Worm (Caenorhabditis elegans) whole organism, dauer: Measurements from ENCODE around the gene cdk-1.

ENCODE experiments used
- unc-62 ChIP-seq: sonication (generic microtip); optimal IDR thresholded peaks from 2 replicates; lab custom pipeline; 2017; ENCODE audit warnings: missing biosample characterization, missing genetic modification reagents, missing genetic modification characterization

cdk-1 gene

ce11 chrIII:9780665-9781304 lies 33.5 kb downstream of the cdk-1 start, which contains the start of gene vha-1:
vha-1 (plus strand) TSS chrIII:9781254.
- TF ChIP-seq unc-62 (GFP tag; lab: Kevin White, UChicago), result no peak

DNA sequence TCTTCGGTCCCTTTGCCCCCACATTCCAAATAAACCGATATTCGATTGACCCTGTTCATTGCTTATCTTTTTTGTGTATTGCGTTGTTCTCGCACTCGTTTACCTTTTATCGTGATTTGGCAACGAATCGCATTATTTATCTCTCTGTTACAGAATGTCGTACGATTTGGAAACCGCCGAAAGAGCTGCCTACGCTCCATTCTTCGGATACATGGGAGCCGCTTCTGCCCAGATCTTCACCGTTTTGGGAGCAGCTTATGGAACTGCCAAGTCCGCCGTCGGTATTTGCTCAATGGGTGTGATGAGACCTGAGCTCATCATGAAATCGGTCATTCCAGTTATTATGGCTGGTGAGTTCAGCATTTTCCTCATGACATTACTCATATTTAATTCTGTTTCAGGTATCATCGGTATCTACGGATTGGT lies 34.8 kb downstream of the cdk-1 start, which contains the start of gene vha-2:
TSS of gene vha-2 (plus strand) at position 154 of the 426 bp plus-strand sequence.
- no peak for TF ChIP-seq unc-62 (GFP tag; lab: Kevin White, UChicago)

ce11 chrIII:9782483-9783081 lies 35.3 kb downstream of the cdk-1 start, which contains the start of gene R10E11.6:
R10E11.6 (plus strand) TSS chrIII:9783006.
- TF ChIP-seq unc-62 (GFP tag; lab: Kevin White, UChicago), result no peak

DNA sequence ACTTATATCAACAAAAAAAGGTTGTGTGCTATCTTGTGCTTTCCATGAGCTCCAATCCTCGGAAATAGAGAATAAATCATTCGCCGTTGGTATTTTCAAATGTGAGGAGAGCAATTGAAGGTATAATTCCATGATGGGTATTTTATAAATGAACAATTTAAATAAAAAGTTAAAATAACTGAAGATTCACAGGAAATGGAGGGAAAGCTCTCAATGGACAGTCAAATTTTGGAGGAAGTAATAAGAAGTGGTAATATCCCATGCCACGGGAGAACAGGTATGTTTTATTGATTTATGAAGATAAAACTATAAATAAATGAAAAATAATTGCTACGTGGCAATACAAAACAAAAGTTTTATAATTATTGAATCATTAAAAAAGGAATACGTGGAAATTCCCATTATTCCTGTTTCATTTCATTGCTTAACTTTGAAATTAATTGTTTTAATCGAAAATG lies 35.9 kb downstream of the cdk-1 start:
- no peak for TF ChIP-seq unc-62 (GFP tag; lab: Kevin White, UChicago)

DNA sequence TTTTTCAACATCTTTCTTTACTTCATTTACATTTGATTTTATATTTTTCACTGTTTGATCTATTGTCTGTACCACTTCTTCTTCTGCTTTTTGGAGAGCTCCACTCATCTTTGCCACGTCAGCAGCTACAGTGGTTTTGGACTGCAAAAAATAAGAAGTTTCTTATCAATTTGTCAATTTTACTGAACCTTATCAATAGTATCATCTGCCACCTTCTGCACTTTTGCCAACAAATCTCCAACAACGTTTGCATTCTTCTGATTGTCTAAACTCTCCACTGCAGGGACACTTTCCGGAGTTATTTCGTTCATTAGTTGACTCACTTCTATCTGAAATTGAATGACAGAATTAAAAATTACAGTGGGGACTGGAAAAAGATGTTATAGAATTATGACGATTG lies 39.5 kb downstream of the cdk-1 start:
- TF ChIP-seq unc-62 (GFP tag; lab: Kevin White, UChicago), result no peak

DNA sequence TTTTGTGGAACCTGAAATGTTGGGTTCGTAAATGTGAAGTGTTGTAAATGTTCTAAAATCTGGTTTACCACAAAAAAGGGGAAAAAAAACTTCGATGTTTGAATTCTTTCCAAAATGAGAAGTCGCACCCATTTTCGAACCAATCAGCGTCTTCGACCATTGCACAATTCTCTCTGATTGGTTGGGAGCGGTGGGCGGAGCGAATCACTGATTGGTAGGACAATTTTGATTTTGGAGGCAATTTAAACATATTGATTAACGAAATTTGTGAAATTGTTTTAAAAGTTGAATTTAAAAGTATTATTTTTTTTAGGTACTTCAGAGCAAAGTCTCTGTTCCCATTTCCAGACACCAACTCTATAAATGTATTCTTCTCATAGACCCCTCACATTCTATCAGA lies 41.8 kb downstream of the cdk-1 start:
- no peak for TF ChIP-seq unc-62 (GFP tag; lab: Kevin White, UChicago)

- TF ChIP-seq unc-62 (GFP tag; lab: Kevin White, UChicago), result no peak
Observed at ce11 chrIII:9789607-9790073, 42.4 kb downstream of the cdk-1 start, which contains the start of gene R10E11.5. R10E11.5 (minus strand) TSS chrIII:9789657.

- no peak for TF ChIP-seq unc-62 (GFP tag; lab: Kevin White, UChicago)
Observed at ce11 chrIII:9793592-9794417, 46.5 kb downstream of the cdk-1 start, which contains the start of the genes R10E11.9 and mcm-6. R10E11.9 (minus strand) TSS chrIII:9793642. mcm-6 (plus strand) TSS chrIII:9794367.

ce11 chrIII:9796448-9796847 lies 49.2 kb downstream of the cdk-1 start, which contains the start of gene srxa-10:
srxa-10 (minus strand) TSS chrIII:9796548.
- no peak for TF ChIP-seq unc-62 (GFP tag; lab: Kevin White, UChicago)
